Worm (Caenorhabditis elegans) whole organism, L2 larva: ENCODE results near the gene W06G6.10.

Experiments used
- R02D3.7 ChIP-seq: fragments of 150-350 bp; optimal IDR thresholded peaks from 2 replicates; lab custom pipeline; 2014; ENCODE audit warnings: missing biosample characterization, missing genetic modification characterization
- ama-1 ChIP-seq: fragments of 150-350 bp; optimal IDR thresholded peaks from 2 replicates; lab custom pipeline; 2018; ENCODE audit warnings: inconsistent platforms
- ceh-82 ChIP-seq: fragments of 150-350 bp; optimal IDR thresholded peaks from 2 replicates; lab custom pipeline; 2014; ENCODE audit warnings: missing biosample characterization, missing genetic modification characterization
- fos-1 ChIP-seq: fragments of 150-350 bp; optimal IDR thresholded peaks from 2 replicates; lab custom pipeline; 2014; ENCODE audit warnings: missing biosample characterization, missing genetic modification characterization
- mab-5 ChIP-seq: fragments of 150-350 bp; optimal IDR thresholded peaks from 2 replicates; lab custom pipeline; 2014; ENCODE audit warnings: missing biosample characterization, missing genetic modification characterization
- nhr-11 ChIP-seq: fragments of 150-350 bp; optimal IDR thresholded peaks from 2 replicates; lab custom pipeline; 2014; ENCODE audit warnings: missing biosample characterization, missing genetic modification characterization
- unc-39 ChIP-seq: fragments of 150-350 bp; optimal IDR thresholded peaks from 2 replicates; lab custom pipeline; 2014; ENCODE audit warnings: missing biosample characterization, missing genetic modification characterization
- unc-62 ChIP-seq: fragments of 150-350 bp; optimal IDR thresholded peaks from 2 replicates; lab custom pipeline; 2014; ENCODE audit warnings: missing biosample characterization, missing genetic modification reagents, missing genetic modification characterization
- zag-1 ChIP-seq: fragments of 150-350 bp; optimal IDR thresholded peaks from 2 replicates; lab custom pipeline; 2014; ENCODE audit warnings: missing biosample characterization, missing genetic modification characterization

- TF ChIP-seq ceh-82 (tag; lab: Kevin White, UChicago), result no peak
- TF ChIP-seq fos-1, result no peak
- TF ChIP-seq zag-1 (tag; lab: Kevin White, UChicago), result no peak
- TF ChIP-seq R02D3.7 (tag; lab: Kevin White, UChicago), result no peak
- TF ChIP-seq mab-5, result no peak
- TF ChIP-seq nhr-11, result no peak
- TF ChIP-seq unc-39 (tag; lab: Kevin White, UChicago), result no peak
- TF ChIP-seq ama-1 (lab: Kevin White, UChicago), result no peak
- no peak for TF ChIP-seq unc-62 (GFP tag; lab: Kevin White, UChicago)
Measured at ce11 chrV:16675553-16675952, 28.6 kb upstream of the W06G6.10 start, which contains the start of gene srz-1.
